Fruit fly (Drosophila melanogaster): ENCODE data around the gene C3G.
A peak's percentile ranks its signal among the peaks of the same experiment; 100 is the strongest.

C3G gene

DNA sequence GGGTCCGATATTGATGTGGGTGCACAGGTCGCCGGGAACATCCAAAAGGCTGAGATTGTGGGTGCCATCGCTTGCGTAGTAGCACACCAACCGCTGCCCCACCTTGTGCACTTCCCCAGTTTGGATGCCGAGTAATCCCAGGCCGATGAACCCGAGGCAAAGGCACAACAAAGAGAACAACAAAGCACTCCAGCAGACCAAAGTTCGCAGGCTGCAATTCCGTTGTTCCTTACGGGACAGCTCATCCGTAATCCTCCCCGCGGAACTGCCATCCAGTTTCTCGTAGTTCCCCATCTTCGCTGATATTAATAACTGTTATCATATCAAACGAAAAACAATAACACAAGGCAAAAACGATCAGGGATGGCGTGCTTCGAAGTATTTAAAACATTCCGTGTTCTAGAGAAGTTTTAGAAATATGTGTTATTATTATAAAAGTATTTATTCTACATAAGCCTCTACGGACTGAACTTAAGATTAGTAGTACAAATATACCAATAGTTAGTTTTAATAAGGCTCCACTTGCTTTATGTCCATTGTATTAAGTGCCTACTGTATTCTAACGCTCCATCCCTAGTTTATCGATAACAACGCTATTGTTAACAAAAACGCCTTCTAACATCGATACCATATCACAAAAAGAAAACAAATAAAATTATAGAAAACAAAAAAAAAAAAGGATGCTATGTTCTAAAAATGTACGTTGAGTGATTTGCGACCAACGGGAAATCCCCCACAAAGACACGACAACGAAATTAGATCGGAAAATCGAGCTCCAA, 46.0 kb upstream of the C3G start, which contains the start of the genes Cht11 and CG4558 (continued):
- TF ChIP-seq CG1792 (GFP tag; optimal IDR thresholded peaks at IDR 0.05) (peak; percentile 10), mirr (GFP tag; optimal IDR thresholded peaks at IDR 0.05) (peak; percentile 51), gem (tag; optimal IDR thresholded peaks at IDR 0.05) (peak; percentile 92), CG16813 (GFP tag; IDR thresholded peaks at IDR 0.05; ENCODE audit: partially characterized antibody) (peak; percentile 49; the same call in 1 of the 3 replicates), btn (GFP tag; optimal IDR thresholded peaks at IDR 0.05) (no peak), chm (GFP tag; IDR thresholded peaks at IDR 0.05) (peak; percentile 50; the same call in 1 of the 2 replicates), CG4328 (GFP tag; optimal IDR thresholded peaks at IDR 0.05) (peak; percentile 68), Pdp1 (GFP tag; optimal IDR thresholded peaks at IDR 0.05) (peak; percentile 59 to 76), CG8944 (GFP tag; optimal IDR thresholded peaks at IDR 0.05) (peak; percentile 47), HLH4C (GFP tag; IDR thresholded peaks at IDR 0.05; ENCODE audit: partially characterized antibody) (peak; percentile 69), pnt (GFP tag; optimal IDR thresholded peaks at IDR 0.05) (peak; percentile 52), gsb (GFP tag; IDR thresholded peaks at IDR 0.05) (peak; percentile 51; the same call in 1 of the 2 replicates), CG11560 (tag; IDR thresholded peaks at IDR 0.05) (peak; percentile 68), nom (GFP tag; optimal IDR thresholded peaks at IDR 0.05) (peak; percentile 47), odd (GFP tag; optimal IDR thresholded peaks at IDR 0.05) (peak; percentile 65), CG7839 (tag; optimal IDR thresholded peaks at IDR 0.05) (peak; percentile 87), Camta (GFP tag; optimal IDR thresholded peaks at IDR 0.05) (peak; percentile 49), ato (GFP tag; IDR thresholded peaks at IDR 0.05; ENCODE audit: partially characterized antibody) (no peak), CG11093 (GFP tag; IDR thresholded peaks at IDR 0.05) (peak; percentile 72; the same call in 2 of the 3 replicates), CG17359 (tag; optimal IDR thresholded peaks at IDR 0.05) (peak; percentile 84), Dip3 (GFP tag; optimal IDR thresholded peaks at IDR 0.05) (peak; percentile 64), CG10959 (GFP tag; IDR thresholded peaks at IDR 0.05) (peak; percentile 38; the same call in 1 of the 2 replicates), CG32532 (GFP tag; IDR thresholded peaks at IDR 0.05) (peak; percentile 86), ftz-f1 (GFP tag; optimal IDR thresholded peaks at IDR 0.05) (no peak), az2 (GFP tag; optimal IDR thresholded peaks at IDR 0.05) (peak; percentile 78), Jarid2 (GFP tag; optimal IDR thresholded peaks at IDR 0.05) (peak; percentile 8), tio (GFP tag; optimal IDR thresholded peaks at IDR 0.05) (peak; percentile 76), ara (GFP tag; IDR thresholded peaks at IDR 0.05) (peak; percentile 72), CG3838 (GFP tag; optimal IDR thresholded peaks at IDR 0.05) (peak; percentile 45), CG12236 (GFP tag; optimal IDR thresholded peaks at IDR 0.05) (no peak), CG15601 (tag; optimal IDR thresholded peaks at IDR 0.05) (peak; percentile 64), sug (tag; optimal IDR thresholded peaks at IDR 0.05) (peak; percentile 85), Lpt (GFP tag; optimal IDR thresholded peaks at IDR 0.05) (no peak), CG7372 (GFP tag; IDR thresholded peaks at IDR 0.05) (peak; percentile 84), cato (GFP tag; optimal IDR thresholded peaks at IDR 0.05; ENCODE audit: borderline replicate concordance) (peak; percentile 71), CG13123 (GFP tag; optimal IDR thresholded peaks at IDR 0.05) (peak; percentile 69), CG4730 (GFP tag; IDR thresholded peaks at IDR 0.05) (peak; percentile 69), CG14860 (GFP tag; IDR thresholded peaks at IDR 0.05; ENCODE audit: partially characterized antibody) (no peak; the same call in 2 of the 3 replicates), Hand (GFP tag; optimal IDR thresholded peaks at IDR 0.05) (peak; percentile 51), ac (GFP tag; optimal IDR thresholded peaks at IDR 0.05) (no peak), CG9932 (GFP tag; IDR thresholded peaks at IDR 0.05) (peak; percentile 91), twi (tag; optimal IDR thresholded peaks at IDR 0.05) (peak; percentile 47), CG14050 (GFP tag; IDR thresholded peaks at IDR 0.05) (peak; percentile 61; the same call in 2 of the 3 replicates), kni (GFP tag; optimal IDR thresholded peaks at IDR 0.05) (peak; percentile 12), hth (optimal IDR thresholded peaks at IDR 0.05) (no peak), CG14441 (GFP tag; IDR thresholded peaks at IDR 0.05) (peak; percentile 88), D19A (tag; optimal IDR thresholded peaks at IDR 0.05) (peak; percentile 74), tin (GFP tag; optimal IDR thresholded peaks at IDR 0.05) (peak; percentile 80), CG2875 (GFP tag; optimal IDR thresholded peaks at IDR 0.05) (no peak)

Measured in whole organism, embryonic.